Worm (Caenorhabditis elegans) whole organism, L1 larva: ENCODE data around the gene pfk-1.1.

ENCODE experiments used
- Y116A8C.19 ChIP-seq: sonication (generic microtip); optimal IDR thresholded peaks from 2 replicates; lab custom pipeline; 2016; ENCODE audit warnings: missing compliant biosample characterization, missing genetic modification characterization, borderline replicate concordance
- aly-2 ChIP-seq: fragments of 150-350 bp; optimal IDR thresholded peaks from 2 replicates; lab custom pipeline; 2014; ENCODE audit warnings: missing biosample characterization, missing genetic modification characterization
- ceh-82 ChIP-seq, 3 experiments: fragments of 150-350 bp in 1 of 3; sonication (generic microtip) in 2 of 3; optimal IDR thresholded peaks; 2 replicates each; lab custom pipeline; 2014 to 2017; ENCODE audit warnings: missing biosample characterization in 3 of 3, missing genetic modification characterization in 3 of 3
- ceh-90 ChIP-seq: sonication (generic microtip); optimal IDR thresholded peaks from 2 replicates; lab custom pipeline; 2016; ENCODE audit warnings: missing genetic modification characterization, missing compliant biosample characterization
- ces-1 ChIP-seq: fragments of 150-350 bp; optimal IDR thresholded peaks from 2 replicates; lab custom pipeline; 2014; ENCODE audit warnings: missing biosample characterization, missing genetic modification reagents, missing genetic modification characterization
- dpl-1 ChIP-seq, 3 experiments: fragments of 150-350 bp in 2 of 3; sonication (generic microtip) in 1 of 3; optimal IDR thresholded peaks; 2 replicates each; lab custom pipeline; 2014 to 2017; ENCODE audit warnings: missing biosample characterization in 3 of 3, missing genetic modification characterization in 3 of 3, missing genetic modification reagents in 3 of 3
- dsc-1 ChIP-seq: sonication (generic microtip); optimal IDR thresholded peaks from 2 replicates; lab custom pipeline; 2016; ENCODE audit warnings: mild to moderate bottlenecking, missing genetic modification characterization, missing compliant biosample characterization
- efl-1 ChIP-seq, 4 experiments: fragments of 150-350 bp; optimal IDR thresholded peaks in 3 of 4; peaks in 1 of 4; 1 replicate in 1 of 4; 2 replicates in 3 of 4; lab custom pipeline; 2014; ENCODE audit warnings: missing biosample characterization in 2 of 4, missing genetic modification characterization in 2 of 4, missing genetic modification reagents in 2 of 4
- efl-3 ChIP-seq: fragments of 200-800 bp; sonication (Bioruptor generic); optimal IDR thresholded peaks from 2 replicates; lab custom pipeline; 2018; ENCODE audit warnings: mild to moderate bottlenecking, missing genetic modification characterization, missing compliant biosample characterization
- egl-27 ChIP-seq, 2 experiments: fragments of 150-350 bp in 1 of 2; sonication (generic microtip); optimal IDR thresholded peaks; 3 replicates each; lab custom pipeline; 2017 to 2018; ENCODE audit warnings: missing biosample characterization in 2 of 2, missing genetic modification characterization in 2 of 2, missing genetic modification reagents in 2 of 2
- ets-5 ChIP-seq: fragments of 200-800 bp; sonication (Bioruptor generic); IDR thresholded peaks from 2 replicates; pipeline ENCODE4 v1.3.6; 2022; ENCODE audit warnings: missing genetic modification characterization, missing compliant biosample characterization
- fkh-10 ChIP-seq: sonication (generic microtip); optimal IDR thresholded peaks from 2 replicates; lab custom pipeline; 2017; ENCODE audit warnings: missing biosample characterization, missing genetic modification reagents, missing genetic modification characterization
- fkh-4 ChIP-seq: sonication (generic microtip); optimal IDR thresholded peaks from 2 replicates; lab custom pipeline; 2016; ENCODE audit warnings: missing compliant biosample characterization, missing genetic modification characterization, borderline replicate concordance
- grh-1 ChIP-seq: fragments of 200-800 bp; sonication (Bioruptor generic); IDR thresholded peaks from 2 replicates; pipeline ENCODE4 v1.3.6; 2022; ENCODE audit warnings: missing genetic modification reagents, missing genetic modification characterization, missing compliant biosample characterization
- irx-1 ChIP-seq: sonication (generic microtip); optimal IDR thresholded peaks from 2 replicates; lab custom pipeline; 2016; ENCODE audit warnings: missing genetic modification characterization, missing compliant biosample characterization
- lin-14 ChIP-seq: fragments of 200-800 bp; sonication (Bioruptor generic); optimal IDR thresholded peaks from 2 replicates; lab custom pipeline; 2018; ENCODE audit warnings: mild to moderate bottlenecking, missing genetic modification characterization, moderate library complexity, missing compliant biosample characterization
- lin-39 ChIP-seq: fragments of 150-350 bp; optimal IDR thresholded peaks from 2 replicates; lab custom pipeline; 2014; ENCODE audit warnings: missing biosample characterization, missing genetic modification reagents, missing genetic modification characterization
- mab-9 ChIP-seq: fragments of 200-800 bp; sonication (Bioruptor generic); IDR thresholded peaks from 2 replicates; pipeline ENCODE4 v1.3.6; 2022; ENCODE audit warnings: missing genetic modification reagents, missing genetic modification characterization, missing compliant biosample characterization
- mdl-1 ChIP-seq, 2 experiments: fragments of 150-350 bp; optimal IDR thresholded peaks; 2 replicates each; lab custom pipeline; 2014 to 2017; ENCODE audit warnings: missing biosample characterization in 2 of 2, missing genetic modification characterization in 2 of 2, inconsistent platforms in 1 of 2
- nhr-28 ChIP-seq: fragments of 150-350 bp; optimal IDR thresholded peaks from 2 replicates; lab custom pipeline; 2014; ENCODE audit warnings: missing biosample characterization, missing genetic modification characterization
- nhr-71 ChIP-seq: sonication (generic microtip); optimal IDR thresholded peaks from 2 replicates; lab custom pipeline; 2016; ENCODE audit warnings: mild to moderate bottlenecking, missing genetic modification characterization, moderate library complexity, missing compliant biosample characterization
- nhr-77 ChIP-seq: fragments of 150-350 bp; optimal IDR thresholded peaks from 2 replicates; lab custom pipeline; 2014; ENCODE audit warnings: missing biosample characterization, missing genetic modification characterization
- nhr-85 ChIP-seq: sonication (generic microtip); peaks from one replicate; lab custom pipeline; 2016; ENCODE audit warnings: missing genetic modification characterization, inconsistent platforms, missing compliant biosample characterization
- pax-3 ChIP-seq: fragments of 200-800 bp; sonication (Bioruptor generic); optimal IDR thresholded peaks from 2 replicates; lab custom pipeline; 2018; ENCODE audit warnings: mild to moderate bottlenecking, missing genetic modification characterization, moderate library complexity, missing compliant biosample characterization
- rnt-1 ChIP-seq: sonication (generic microtip); optimal IDR thresholded peaks from 2 replicates; lab custom pipeline; 2016; ENCODE audit warnings: mild to moderate bottlenecking, missing genetic modification characterization, moderate library complexity, missing compliant biosample characterization
- skn-1 ChIP-seq: fragments of 150-350 bp; optimal IDR thresholded peaks from 2 replicates; lab custom pipeline; 2014; ENCODE audit warnings: missing biosample characterization, missing genetic modification characterization
- snpc-4 ChIP-seq: fragments of 150-350 bp; optimal IDR thresholded peaks from 2 replicates; lab custom pipeline; 2014; ENCODE audit warnings: missing biosample characterization, missing genetic modification characterization
- tbx-2 ChIP-seq: sonication (generic microtip); optimal IDR thresholded peaks from 2 replicates; lab custom pipeline; 2016; ENCODE audit warnings: missing genetic modification characterization, missing compliant biosample characterization
- tlp-1 ChIP-seq: fragments of 150-350 bp; optimal IDR thresholded peaks from 2 replicates; lab custom pipeline; 2014; ENCODE audit warnings: missing biosample characterization, missing genetic modification characterization
- unc-30 ChIP-seq: sonication (generic microtip); optimal IDR thresholded peaks from 2 replicates; lab custom pipeline; 2017; ENCODE audit warnings: missing biosample characterization, missing genetic modification characterization
- zip-4 ChIP-seq: fragments of 200-800 bp; sonication (Bioruptor generic); optimal IDR thresholded peaks from 2 replicates; lab custom pipeline; 2018; ENCODE audit warnings: mild to moderate bottlenecking, missing genetic modification characterization, moderate library complexity, missing compliant biosample characterization

Gene pfk-1.1

DNA sequence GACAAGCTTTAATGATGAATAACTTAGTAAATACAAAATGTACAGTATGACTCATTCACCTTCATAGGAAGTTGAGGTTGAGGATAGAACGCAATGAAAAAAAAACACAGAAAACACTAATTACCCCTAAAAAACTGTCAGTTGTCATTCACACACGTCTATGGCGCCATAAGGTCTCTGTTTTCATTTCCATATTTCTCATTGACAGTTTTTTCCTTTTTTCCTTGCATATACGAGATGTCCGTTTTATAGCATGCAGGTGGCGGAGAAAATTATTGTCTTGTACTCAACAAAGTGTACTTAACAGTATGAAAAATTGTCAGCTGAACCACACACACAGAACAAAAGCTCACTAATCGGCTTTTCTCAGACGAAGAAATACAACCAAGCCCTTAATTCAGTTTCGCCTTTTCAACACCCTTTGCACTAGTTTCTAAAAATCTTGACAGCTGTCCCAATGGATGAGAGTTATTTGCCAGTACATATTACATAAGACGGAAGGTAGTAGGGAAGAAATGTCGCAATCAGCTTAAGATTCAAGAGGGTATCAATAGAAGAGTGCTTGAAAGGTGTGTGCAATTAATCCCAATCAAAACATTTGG, 18.0 kb upstream of the pfk-1.1 start:
- TF ChIP-seq egl-27 (tag; optimal IDR thresholded peaks at IDR 0.05; lab: Kevin White, UChicago) (no peak), ces-1 (GFP tag; lab: Kevin White, UChicago) (no peak), skn-1 (tag; lab: Kevin White, UChicago) (no peak), unc-30 (tag; lab: Kevin White, UChicago) (no peak), dsc-1 (tag; lab: Kevin White, UChicago) (no peak), efl-3 (GFP tag; lab: Kevin White, UChicago) (no peak), lin-39 (tag; lab: Kevin White, UChicago) (no peak), Y116A8C.19 (tag; lab: Kevin White, UChicago) (no peak)

DNA sequence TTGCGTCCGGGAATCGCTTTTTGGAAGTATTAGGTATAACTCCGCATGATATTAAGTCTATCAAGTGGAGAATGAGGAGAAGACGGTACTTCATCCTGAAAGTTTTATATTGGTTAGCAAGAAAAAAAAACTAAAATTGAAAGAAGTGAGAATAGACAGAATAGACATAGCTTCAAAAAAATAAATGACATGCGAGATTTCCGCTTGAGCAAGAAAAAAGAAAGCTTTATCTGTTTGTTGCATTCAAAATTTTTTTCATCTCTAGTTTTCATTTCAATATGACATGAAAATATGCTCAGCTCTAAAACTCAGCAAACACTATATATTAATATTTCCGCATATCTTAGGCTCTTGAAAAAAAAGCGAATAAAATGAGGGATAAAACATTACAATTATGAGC, 16.8 kb upstream of the pfk-1.1 start, which contains the start of gene hst-3.2:
Gene hst-3.2 (minus strand): TSS at position 101 of the 400 bp plus-strand sequence.
- TF ChIP-seq pax-3 (tag; lab: Kevin White, UChicago) (no peak), nhr-28 (no peak), ceh-90 (tag; lab: Kevin White, UChicago) (no peak), mdl-1 (tag; optimal IDR thresholded peaks at IDR 0.05; lab: Kevin White, UChicago) (no peak), tlp-1 (no peak), nhr-77 (tag; lab: Kevin White, UChicago) (no peak), aly-2 (tag; lab: Kevin White, UChicago) (no peak), fkh-4 (tag; lab: Kevin White, UChicago) (no peak), rnt-1 (tag; lab: Kevin White, UChicago) (no peak)

DNA sequence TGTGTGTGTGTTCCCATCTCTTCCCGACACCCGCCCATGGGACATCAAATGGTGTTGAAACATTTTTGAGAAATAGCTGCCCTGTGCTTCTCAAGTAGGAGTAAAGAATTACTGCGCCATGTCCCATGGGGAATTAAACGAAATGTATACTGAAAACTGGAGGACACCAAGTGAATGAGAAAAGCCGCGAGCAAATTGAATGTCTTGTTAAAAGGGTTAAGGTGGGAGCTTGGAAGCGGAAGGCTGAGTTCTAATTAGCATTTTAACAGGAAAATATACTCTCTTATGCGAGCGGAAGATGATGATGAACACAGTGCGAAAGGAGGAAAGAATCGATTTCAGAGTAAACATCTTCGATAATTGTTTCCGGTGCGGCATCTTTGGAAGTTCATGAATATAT, 16.2 kb upstream of the pfk-1.1 start:
- TF ChIP-seq ces-1 (GFP tag; lab: Kevin White, UChicago) (no peak), nhr-71 (tag; lab: Kevin White, UChicago) (no peak), ets-5 (no peak), grh-1 (GFP tag; lab: Robert Waterston, UW) (no peak), tbx-2 (tag; lab: Kevin White, UChicago) (peak; percentile 24), fkh-10 (no peak), lin-14 (GFP tag; lab: Kevin White, UChicago) (peak; percentile 33), dpl-1 (GFP tag; optimal IDR thresholded peaks at IDR 0.05; lab: Kevin White, UChicago) (no peak)

DNA sequence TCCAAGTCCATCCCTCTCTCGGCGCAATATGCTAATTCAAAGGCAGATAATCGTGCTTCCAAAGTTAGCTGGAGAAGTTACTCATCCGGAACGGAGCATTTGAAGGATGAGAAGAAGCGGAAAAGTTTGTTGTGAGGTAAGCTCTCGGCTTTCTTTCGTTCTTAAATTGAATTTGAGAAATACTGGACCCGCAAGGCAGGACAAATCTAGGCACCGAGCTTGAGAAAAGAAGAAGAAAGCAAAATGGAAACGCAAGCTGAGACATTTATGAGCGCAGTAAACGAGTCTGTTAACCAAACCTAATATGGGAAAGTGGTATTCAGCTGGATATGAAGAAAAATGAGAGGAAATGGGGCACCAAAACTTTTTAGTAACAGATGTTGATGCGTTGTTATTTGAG, 14.7 kb upstream of the pfk-1.1 start:
- TF ChIP-seq irx-1 (no peak), nhr-77 (tag; lab: Kevin White, UChicago) (no peak), lin-14 (GFP tag; lab: Kevin White, UChicago) (peak; percentile 24), ceh-82 (tag; optimal IDR thresholded peaks at IDR 0.05; lab: Kevin White, UChicago) (no peak), efl-1 (optimal IDR thresholded peaks at IDR 0.05; lab: Kevin White, UChicago) (no peak), efl-1 (GFP tag; optimal IDR thresholded peaks at IDR 0.05 in 1 of 2; lab: Kevin White, UChicago) (peak in 1 of 2 experiments; percentile 56)

DNA sequence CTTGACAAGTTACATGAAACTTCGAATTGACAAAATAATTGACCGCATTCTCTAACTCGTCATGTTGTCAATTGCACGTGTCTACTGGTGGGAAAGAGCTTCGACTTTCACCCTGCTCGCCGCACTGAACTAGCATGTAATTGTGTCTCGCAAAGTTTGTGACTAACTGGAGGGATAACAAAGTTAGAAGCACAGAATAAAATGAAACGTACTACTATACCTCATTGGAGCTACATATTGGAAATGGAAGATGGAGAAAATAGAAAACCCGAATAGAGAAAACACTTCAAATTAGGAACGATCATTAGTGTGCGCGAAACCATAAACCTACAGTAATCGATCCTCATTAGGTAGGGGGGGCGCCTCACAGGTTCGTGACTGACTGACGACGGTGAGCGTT, 13.1 kb upstream of the pfk-1.1 start:
- TF ChIP-seq rnt-1 (tag; lab: Kevin White, UChicago) (no peak), ceh-90 (tag; lab: Kevin White, UChicago) (no peak), dpl-1 (GFP tag; optimal IDR thresholded peaks at IDR 0.05; lab: Kevin White, UChicago) (no peak), ces-1 (GFP tag; lab: Kevin White, UChicago) (no peak), zip-4 (GFP tag; lab: Kevin White, UChicago) (no peak), lin-14 (GFP tag; lab: Kevin White, UChicago) (peak; percentile 11), snpc-4 (tag; lab: Kevin White, UChicago) (no peak)

DNA sequence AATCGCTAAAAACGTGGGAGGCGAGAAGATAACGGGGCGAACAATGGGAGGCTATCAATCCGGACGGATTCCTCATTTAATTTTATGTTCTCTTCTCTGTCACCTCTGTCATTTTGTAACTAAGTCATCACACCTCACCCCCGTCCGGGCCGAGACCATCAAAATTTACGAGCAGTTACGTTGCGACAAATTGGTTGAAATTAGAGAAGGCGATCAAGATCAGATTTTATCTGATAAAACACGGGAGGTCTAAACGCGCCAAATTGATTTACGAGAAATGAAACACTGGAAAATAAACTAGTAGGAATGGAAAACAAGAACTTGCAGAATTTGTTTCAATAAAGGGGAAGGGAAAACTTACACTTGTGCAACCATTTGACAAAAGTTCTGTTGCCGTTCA, 12.6 kb upstream of the pfk-1.1 start:
- no peak for TF ChIP-seq tbx-2 (tag; lab: Kevin White, UChicago)
- TF ChIP-seq efl-1 (optimal IDR thresholded peaks at IDR 0.05; lab: Kevin White, UChicago), result no peak
- peak in 1 of 2 experiments; percentile 75 for TF ChIP-seq efl-1 (GFP tag; optimal IDR thresholded peaks at IDR 0.05 in 1 of 2; lab: Kevin White, UChicago)
- no peak for TF ChIP-seq mab-9 (GFP tag; lab: Robert Waterston, UW)
- peak; percentile 71 for TF ChIP-seq nhr-85
